In genomic region chrX:20342205-20342604, dm6 we compare ENCODE assay signal across 1 fruit fly cellular context.
TF ChIP-seq lines count a peak whose summit lies in the region.

No protein-coding gene starts in this region.

TF ChIP-seq in whole organism, embryonic, 481 proteins besides CTCF, POLR2A, EP300 and RAD21 (continued from another document):
- no peak for TF ChIP-seq Nf-YA (GFP tag; IDR thresholded peaks at IDR 0.05; lab: Robert Waterston, UW)
- no peak for TF ChIP-seq Ets97D (GFP tag; optimal IDR thresholded peaks at IDR 0.05; lab: Kevin White, UChicago)
- TF ChIP-seq CG7556 (GFP tag; optimal IDR thresholded peaks at IDR 0.05; lab: Kevin White, UChicago), result peak; percentile 25
- peak; percentile 7 for TF ChIP-seq ind (GFP tag; optimal IDR thresholded peaks at IDR 0.05; lab: Kevin White, UChicago)
- no peak for TF ChIP-seq cato (GFP tag; optimal IDR thresholded peaks at IDR 0.05; lab: Kevin White, UChicago; ENCODE audit: borderline replicate concordance)
- no peak for TF ChIP-seq dpn (GFP tag; optimal IDR thresholded peaks at IDR 0.05; lab: Kevin White, UChicago)
- TF ChIP-seq Dp (GFP tag; optimal IDR thresholded peaks at IDR 0.05; lab: Kevin White, UChicago), result no peak
- TF ChIP-seq Jarid2 (GFP tag; optimal IDR thresholded peaks at IDR 0.05; lab: Kevin White, UChicago), result no peak
- TF ChIP-seq pho (GFP tag; optimal IDR thresholded peaks at IDR 0.05; lab: Kevin White, UChicago), result no peak
- TF ChIP-seq CG13424 (tag; optimal IDR thresholded peaks at IDR 0.05; lab: Kevin White, UChicago), result peak; percentile 25
- no peak for TF ChIP-seq shn (GFP tag; optimal IDR thresholded peaks at IDR 0.05; lab: Kevin White, UChicago)
- no peak for TF ChIP-seq Hr78 (GFP tag; optimal IDR thresholded peaks at IDR 0.05; lab: Kevin White, UChicago)
- TF ChIP-seq abd-A (tag; optimal IDR thresholded peaks at IDR 0.05; lab: Kevin White, UChicago), result no peak
- TF ChIP-seq ap (GFP tag; IDR thresholded peaks at IDR 0.05; lab: Robert Waterston, UW), result no peak
- TF ChIP-seq Dfd (GFP tag; optimal IDR thresholded peaks at IDR 0.05; lab: Kevin White, UChicago), result no peak
- no peak for TF ChIP-seq ato (GFP tag; IDR thresholded peaks at IDR 0.05; lab: Robert Waterston, UW; ENCODE audit: partially characterized antibody)
- no peak for TF ChIP-seq kah (GFP tag; optimal IDR thresholded peaks at IDR 0.05; lab: Kevin White, UChicago)
- TF ChIP-seq crol (GFP tag; IDR thresholded peaks at IDR 0.05; lab: Robert Waterston, UW), result no peak
- peak; percentile 38 for TF ChIP-seq CG18599 (GFP tag; optimal IDR thresholded peaks at IDR 0.05; lab: Kevin White, UChicago)
- TF ChIP-seq tup (GFP tag; optimal IDR thresholded peaks at IDR 0.05; lab: Kevin White, UChicago), result no peak
- TF ChIP-seq az2 (GFP tag; optimal IDR thresholded peaks at IDR 0.05; lab: Kevin White, UChicago), result no peak
- no peak for TF ChIP-seq ken (GFP tag; IDR thresholded peaks at IDR 0.05; lab: Robert Waterston, UW)
- TF ChIP-seq Ets65A (GFP tag; lab: Kevin White, UChicago), result peak; percentile 22
- peak in 1 of 2 experiments; percentile 24 for TF ChIP-seq Hr51 (GFP tag; optimal IDR thresholded peaks at IDR 0.05; lab: Kevin White, UChicago)
- TF ChIP-seq CG8089 (GFP tag; optimal IDR thresholded peaks at IDR 0.05; lab: Kevin White, UChicago), result no peak
- no peak for TF ChIP-seq Dref (GFP tag; IDR thresholded peaks at IDR 0.05; lab: Robert Waterston, UW)
- TF ChIP-seq nmo (GFP tag; optimal IDR thresholded peaks at IDR 0.05; lab: Kevin White, UChicago), result peak; percentile 25
- no peak for TF ChIP-seq CG6854 (GFP tag; optimal IDR thresholded peaks at IDR 0.05; lab: Kevin White, UChicago)
- TF ChIP-seq CG10366 (GFP tag; IDR thresholded peaks at IDR 0.05; lab: Robert Waterston, UW), result no peak
- TF ChIP-seq bcd (GFP tag; optimal IDR thresholded peaks at IDR 0.05; lab: Kevin White, UChicago), result peak; percentile 12
- TF ChIP-seq CG17829 (tag; optimal IDR thresholded peaks at IDR 0.05; lab: Kevin White, UChicago), result peak; percentile 19
- peak; percentile 41 for TF ChIP-seq Blimp-1 (GFP tag; optimal IDR thresholded peaks at IDR 0.05; lab: Kevin White, UChicago)
- peak; percentile 36; the same call in 1 of the 2 replicates for TF ChIP-seq Ptx1 (GFP tag; IDR thresholded peaks at IDR 0.05; lab: Robert Waterston, UW)
- TF ChIP-seq ham (GFP tag; IDR thresholded peaks at IDR 0.05; lab: Robert Waterston, UW), result no peak
- peak; percentile 59 for TF ChIP-seq CG2712 (tag; optimal IDR thresholded peaks at IDR 0.05; lab: Kevin White, UChicago)
- peak; percentile 4 for TF ChIP-seq CG15269 (tag; optimal IDR thresholded peaks at IDR 0.05; lab: Kevin White, UChicago)
- no peak for TF ChIP-seq CG11723 (GFP tag; optimal IDR thresholded peaks at IDR 0.05; lab: Kevin White, UChicago)
- no peak for TF ChIP-seq en (GFP tag; optimal IDR thresholded peaks at IDR 0.05; lab: Kevin White, UChicago)
- TF ChIP-seq H15 (GFP tag; IDR thresholded peaks at IDR 0.05; lab: Robert Waterston, UW), result 0 out of 3 replicates have a peak, but pooled peaks have one; percentile 29
- peak; percentile 60 for TF ChIP-seq gem (tag; optimal IDR thresholded peaks at IDR 0.05; lab: Kevin White, UChicago)
- TF ChIP-seq pnt (GFP tag; optimal IDR thresholded peaks at IDR 0.05; lab: Kevin White, UChicago), result no peak
- peak; percentile 19 for TF ChIP-seq lab (GFP tag; optimal IDR thresholded peaks at IDR 0.05; lab: Kevin White, UChicago)
- no peak for TF ChIP-seq C15 (GFP tag; IDR thresholded peaks at IDR 0.05; lab: Robert Waterston, UW)
- no peak for TF ChIP-seq CG4424 (GFP tag; optimal IDR thresholded peaks at IDR 0.05; lab: Kevin White, UChicago)
- peak; percentile 63 for TF ChIP-seq CG11504 (tag; optimal IDR thresholded peaks at IDR 0.05; lab: Kevin White, UChicago)
- TF ChIP-seq aop (GFP tag; IDR thresholded peaks at IDR 0.05; lab: Robert Waterston, UW), result no peak
- TF ChIP-seq dm (GFP tag; optimal IDR thresholded peaks at IDR 0.05; lab: Kevin White, UChicago), result no peak
- TF ChIP-seq gcm (GFP tag; optimal IDR thresholded peaks at IDR 0.05; lab: Kevin White, UChicago), result no peak
- TF ChIP-seq prd (optimal IDR thresholded peaks at IDR 0.05; lab: Kevin White, UChicago), result no peak
- TF ChIP-seq prd (GFP tag; IDR thresholded peaks at IDR 0.05; lab: Robert Waterston, UW), result peak; percentile 63; the same call in 2 of the 3 replicates
- TF ChIP-seq Poxn (GFP tag; IDR thresholded peaks at IDR 0.05; lab: Robert Waterston, UW), result no peak
- no peak for TF ChIP-seq CG10431 (GFP tag; optimal IDR thresholded peaks at IDR 0.05; lab: Kevin White, UChicago)
- no peak for TF ChIP-seq CG7928 (GFP tag; optimal IDR thresholded peaks at IDR 0.05; lab: Kevin White, UChicago)
- TF ChIP-seq CG1603 (tag; optimal IDR thresholded peaks at IDR 0.05; lab: Kevin White, UChicago), result peak; percentile 45
- TF ChIP-seq hkb (optimal IDR thresholded peaks at IDR 0.05; lab: Kevin White, UChicago), result no peak
- TF ChIP-seq hkb (GFP tag; IDR thresholded peaks at IDR 0.05; lab: Robert Waterston, UW), result no peak
- TF ChIP-seq tin (GFP tag; optimal IDR thresholded peaks at IDR 0.05; lab: Kevin White, UChicago), result peak; percentile 3
- TF ChIP-seq tgo (GFP tag; IDR thresholded peaks at IDR 0.05; lab: Robert Waterston, UW), result 0 out of 3 replicates have a peak, but pooled peaks have one; percentile 18
- TF ChIP-seq sob (GFP tag; IDR thresholded peaks at IDR 0.05; lab: Robert Waterston, UW), result no peak
- TF ChIP-seq Atf3 (GFP tag; optimal IDR thresholded peaks at IDR 0.05; lab: Kevin White, UChicago), result no peak
- TF ChIP-seq ttk (GFP tag; IDR thresholded peaks at IDR 0.05; lab: Robert Waterston, UW), result peak; percentile 32; the same call in 1 of the 2 replicates
- 0 out of 3 replicates have a peak, but pooled peaks have one; percentile 20 for TF ChIP-seq zfh1 (GFP tag; IDR thresholded peaks at IDR 0.05; lab: Robert Waterston, UW)
- no peak for TF ChIP-seq PHDP (tag; optimal IDR thresholded peaks at IDR 0.05; lab: Kevin White, UChicago)
- TF ChIP-seq CG17612 (GFP tag; IDR thresholded peaks at IDR 0.05; lab: Robert Waterston, UW), result no peak
- no peak for TF ChIP-seq Hmx (GFP tag; optimal IDR thresholded peaks at IDR 0.05; lab: Kevin White, UChicago)
- TF ChIP-seq CG32772 (GFP tag; IDR thresholded peaks at IDR 0.05; lab: Robert Waterston, UW), result 0 out of 2 replicates have a peak, but pooled peaks have one; percentile 8
- peak; percentile 52 for TF ChIP-seq CG7839 (tag; optimal IDR thresholded peaks at IDR 0.05; lab: Kevin White, UChicago)
- no peak for TF ChIP-seq CG8388 (GFP tag; optimal IDR thresholded peaks at IDR 0.05; lab: Kevin White, UChicago)
- no peak for TF ChIP-seq jing (GFP tag; optimal IDR thresholded peaks at IDR 0.05; lab: Kevin White, UChicago)
- TF ChIP-seq Meics (GFP tag; optimal IDR thresholded peaks at IDR 0.05; lab: Kevin White, UChicago), result peak; percentile 10
- peak; percentile 28; the same call in 1 of the 3 replicates for TF ChIP-seq croc (GFP tag; conservative IDR thresholded peaks at IDR 0.05; lab: Robert Waterston, UW)
- peak; percentile 12 for TF ChIP-seq CG14710 (tag; optimal IDR thresholded peaks at IDR 0.05; lab: Kevin White, UChicago)
- TF ChIP-seq gt (GFP tag; IDR thresholded peaks at IDR 0.05; lab: Robert Waterston, UW), result no peak
- TF ChIP-seq bsh (GFP tag; optimal IDR thresholded peaks at IDR 0.05; lab: Kevin White, UChicago), result peak in 1 of 2 experiments; percentile 57
- 0 out of 2 replicates have a peak, but pooled peaks have one; percentile 9 for TF ChIP-seq ara (GFP tag; IDR thresholded peaks at IDR 0.05; lab: Robert Waterston, UW)
- no peak for TF ChIP-seq CG10959 (GFP tag; IDR thresholded peaks at IDR 0.05; lab: Robert Waterston, UW)
